Fruit fly (Drosophila melanogaster) whole organism, embryonic: ENCODE data around the gene Cpr67Fb.
A peak's percentile ranks its signal among the peaks of the same experiment; 100 is the strongest.

ENCODE experiments used
- Abd-B ChIP-seq: fragments of 200-800 bp; sonication (Bioruptor generic); optimal IDR thresholded peaks from 2 replicates; lab custom pipeline; 2018; ENCODE audit warnings: missing biosample characterization, mild to moderate bottlenecking, missing genetic modification characterization, moderate library complexity
- Ada2b ChIP-seq: fragments of 200-800 bp; sonication (Bioruptor generic); IDR thresholded peaks from 2 replicates; pipeline ENCODE4 v1.3.6; 2022; ENCODE audit warnings: missing biosample characterization, missing genetic modification characterization
- B-H2 ChIP-seq: fragments of 200-800 bp; sonication (Bioruptor generic); optimal IDR thresholded peaks from 2 replicates; lab custom pipeline; 2018; ENCODE audit warnings: missing biosample characterization, mild to moderate bottlenecking, missing genetic modification characterization
- C15 ChIP-seq: fragments of 200-800 bp; sonication (Bioruptor generic); IDR thresholded peaks from 3 replicates; pipeline ENCODE4 v1.3.6; 2022; ENCODE audit warnings: missing biosample characterization, missing genetic modification characterization
- CG10979 ChIP-seq: fragments of 200-800 bp; sonication (Bioruptor generic); optimal IDR thresholded peaks from 2 replicates; lab custom pipeline; 2018; ENCODE audit warnings: missing biosample characterization, mild to moderate bottlenecking, missing genetic modification characterization, moderate library complexity
- CG12391 ChIP-seq: fragments of 200-800 bp; sonication (Bioruptor generic); optimal IDR thresholded peaks from 3 replicates; lab custom pipeline; 2018; ENCODE audit warnings: missing biosample characterization, mild to moderate bottlenecking, missing genetic modification characterization, moderate library complexity
- CG18262 ChIP-seq: fragments of 200-800 bp; optimal IDR thresholded peaks from 3 replicates; lab custom pipeline; 2019; ENCODE audit warnings: missing biosample characterization, mild to moderate bottlenecking, missing genetic modification characterization, moderate library complexity
- CG2129 ChIP-seq: fragments of 200-800 bp; sonication (Bioruptor generic); IDR thresholded peaks from 2 replicates; pipeline ENCODE4 v1.3.6; 2022; ENCODE audit warnings: missing biosample characterization, missing genetic modification characterization; ENCODE audit not compliant: partially characterized antibody
- CG30403 ChIP-seq: fragments of 200-800 bp; sonication (Bioruptor generic); optimal IDR thresholded peaks from 3 replicates; lab custom pipeline; 2016; ENCODE audit warnings: missing biosample characterization, missing genetic modification characterization
- CG31224 ChIP-seq: fragments of 200-800 bp; sonication (Bioruptor generic); IDR thresholded peaks from 2 replicates; pipeline ENCODE4 v1.3.6; 2022; ENCODE audit warnings: missing biosample characterization, missing genetic modification characterization
- CG33557 ChIP-seq: fragments of 200-800 bp; sonication (Bioruptor generic); optimal IDR thresholded peaks from 2 replicates; lab custom pipeline; 2019; ENCODE audit warnings: missing biosample characterization, mild to moderate bottlenecking, missing genetic modification characterization, moderate library complexity
- CG3726 ChIP-seq: fragments of 200-800 bp; sonication (Bioruptor generic); IDR thresholded peaks from 3 replicates; pipeline ENCODE4, ENCODE4 v1.3.6; 2022; ENCODE audit warnings: missing biosample characterization, missing genetic modification characterization
- CG3995 ChIP-seq: fragments of 200-800 bp; sonication (Bioruptor generic); optimal IDR thresholded peaks from 3 replicates; lab custom pipeline; 2016; ENCODE audit warnings: missing biosample characterization, missing genetic modification characterization
- CG4707 ChIP-seq: fragments of 200-800 bp; sonication (Bioruptor generic); optimal IDR thresholded peaks from 2 replicates; lab custom pipeline; 2018; ENCODE audit warnings: missing biosample characterization, mild to moderate bottlenecking, missing genetic modification characterization, moderate library complexity
- CG6765 ChIP-seq: fragments of 200-800 bp; sonication (Bioruptor generic); optimal IDR thresholded peaks from 3 replicates; lab custom pipeline; 2017; ENCODE audit warnings: missing biosample characterization, mild to moderate bottlenecking, missing genetic modification characterization
- CG7556 ChIP-seq: fragments of 200-800 bp; sonication (Bioruptor generic); optimal IDR thresholded peaks from 2 replicates; lab custom pipeline; 2017; ENCODE audit warnings: missing biosample characterization, mild to moderate bottlenecking, missing genetic modification characterization
- CG8359 ChIP-seq: fragments of 200-800 bp; sonication (Bioruptor generic); optimal IDR thresholded peaks from 2 replicates; lab custom pipeline; 2017; ENCODE audit warnings: missing biosample characterization, mild to moderate bottlenecking, missing genetic modification characterization, borderline replicate concordance
- CTCF ChIP-seq: fragments of 200-800 bp; sonication (Bioruptor generic); optimal IDR thresholded peaks from 2 replicates; lab custom pipeline; 2017; ENCODE audit warnings: missing biosample characterization, mild to moderate bottlenecking, missing genetic modification characterization, moderate library complexity
- Chrac-16 ChIP-seq: fragments of 200-800 bp; sonication (Bioruptor generic); optimal IDR thresholded peaks from 3 replicates; lab custom pipeline; 2016; ENCODE audit warnings: missing biosample characterization, missing genetic modification characterization
- Deaf1 ChIP-seq: fragments of 200-800 bp; optimal IDR thresholded peaks from 3 replicates; lab custom pipeline; 2019; ENCODE audit warnings: missing biosample characterization, mild to moderate bottlenecking, missing genetic modification characterization, moderate library complexity
- Ets65A ChIP-seq: fragments of 200-800 bp; sonication (Bioruptor generic); peaks from one replicate; lab custom pipeline; 2016; ENCODE audit warnings: missing biosample characterization, missing genetic modification characterization
- Gsc ChIP-seq: fragments of 200-800 bp; sonication (Bioruptor generic); IDR thresholded peaks from 2 replicates; pipeline ENCODE4 v1.3.6; 2022; ENCODE audit warnings: missing biosample characterization, missing genetic modification characterization
- HHEX ChIP-seq: fragments of 200-800 bp; sonication (Bioruptor generic); optimal IDR thresholded peaks from 3 replicates; lab custom pipeline; 2017; ENCODE audit warnings: missing biosample characterization, mild to moderate bottlenecking, missing genetic modification characterization, missing genetic modification reagents
- HLH3B ChIP-seq: fragments of 200-800 bp; sonication (Bioruptor generic); IDR thresholded peaks from 2 replicates; pipeline ENCODE4 v1.3.6; 2022; ENCODE audit warnings: missing biosample characterization, missing genetic modification characterization
- HLH54F ChIP-seq: fragments of 200-800 bp; sonication (Bioruptor generic); optimal IDR thresholded peaks from 3 replicates; lab custom pipeline; 2016; ENCODE audit warnings: missing biosample characterization, missing genetic modification characterization
- Hey ChIP-seq: fragments of 200-800 bp; sonication (Bioruptor generic); optimal IDR thresholded peaks from 3 replicates; lab custom pipeline; 2018; ENCODE audit warnings: missing biosample characterization, mild to moderate bottlenecking, missing genetic modification characterization
- Lpt ChIP-seq: fragments of >200 bp; optimal IDR thresholded peaks from 2 replicates; lab custom pipeline; 2018; ENCODE audit warnings: missing biosample characterization, missing genetic modification characterization
- MESR4 ChIP-seq: fragments of 200-800 bp; sonication (Bioruptor generic); optimal IDR thresholded peaks from 2 replicates; lab custom pipeline; 2018; ENCODE audit warnings: missing biosample characterization, mild to moderate bottlenecking, missing genetic modification characterization, moderate library complexity
- Mrtf ChIP-seq: fragments of 200-800 bp; sonication (Bioruptor generic); IDR thresholded peaks from 3 replicates; pipeline ENCODE4 v1.3.6; 2022; ENCODE audit warnings: missing biosample characterization, missing genetic modification characterization
- NfI ChIP-seq: fragments of 200-800 bp; sonication (Bioruptor generic); optimal IDR thresholded peaks from 3 replicates; lab custom pipeline; 2018; ENCODE audit warnings: missing biosample characterization, mild to moderate bottlenecking, missing genetic modification characterization, moderate library complexity
- Side ChIP-seq: fragments of 200-800 bp; sonication (Bioruptor generic); optimal IDR thresholded peaks from 2 replicates; lab custom pipeline; 2016; ENCODE audit warnings: missing biosample characterization, missing genetic modification characterization
- Sox102F ChIP-seq: fragments of 200-800 bp; sonication (Bioruptor generic); optimal IDR thresholded peaks from 2 replicates; lab custom pipeline; 2018; ENCODE audit warnings: missing biosample characterization, mild to moderate bottlenecking, missing genetic modification characterization, moderate library complexity
- ac ChIP-seq: fragments of 200-800 bp; sonication (Bioruptor generic); optimal IDR thresholded peaks from 3 replicates; lab custom pipeline; 2017; ENCODE audit warnings: missing biosample characterization, mild to moderate bottlenecking, missing genetic modification characterization
- ase ChIP-seq: fragments of 200-800 bp; sonication (Bioruptor generic); IDR thresholded peaks from 3 replicates; pipeline ENCODE4 v1.3.6; 2022; ENCODE audit warnings: missing biosample characterization, missing genetic modification characterization
- dmrt99B ChIP-seq: fragments of 200-800 bp; sonication (Bioruptor generic); optimal IDR thresholded peaks from 2 replicates; lab custom pipeline; 2018; ENCODE audit warnings: missing biosample characterization, mild to moderate bottlenecking, missing genetic modification characterization, moderate library complexity
- ftz-f1 ChIP-seq: fragments of 200-800 bp; sonication (Bioruptor generic); optimal IDR thresholded peaks from 2 replicates; lab custom pipeline; 2016; ENCODE audit warnings: missing biosample characterization, missing genetic modification characterization
- h ChIP-seq: fragments of >200 bp; optimal IDR thresholded peaks from 2 replicates; lab custom pipeline; 2017
- hbn ChIP-seq: fragments of 200-800 bp; sonication (Bioruptor generic); IDR thresholded peaks from 2 replicates; pipeline ENCODE4 v1.3.6; 2022; ENCODE audit warnings: missing biosample characterization, missing genetic modification characterization; ENCODE audit not compliant: partially characterized antibody
- jing ChIP-seq: fragments of 200-800 bp; sonication (Bioruptor generic); optimal IDR thresholded peaks from 2 replicates; lab custom pipeline; 2018; ENCODE audit warnings: missing biosample characterization, mild to moderate bottlenecking, missing genetic modification characterization
- nerfin-2 ChIP-seq: fragments of 200-800 bp; sonication (Bioruptor generic); IDR thresholded peaks from 2 replicates; pipeline ENCODE4 v1.3.6; 2022; ENCODE audit warnings: missing biosample characterization, missing genetic modification characterization; ENCODE audit not compliant: partially characterized antibody
- oc ChIP-seq: fragments of 200-800 bp; sonication (Bioruptor generic); optimal IDR thresholded peaks from 2 replicates; lab custom pipeline; 2018; ENCODE audit warnings: missing biosample characterization, mild to moderate bottlenecking, missing genetic modification characterization, moderate library complexity
- otp ChIP-seq: fragments of 200-800 bp; sonication (Bioruptor generic); IDR thresholded peaks from 3 replicates; pipeline ENCODE4, ENCODE4 v1.3.6; 2022; ENCODE audit warnings: missing biosample characterization, missing genetic modification characterization
- rib ChIP-seq: fragments of 200-800 bp; sonication (Bioruptor generic); IDR thresholded peaks from 2 replicates; pipeline ENCODE4 v1.3.6; 2022; ENCODE audit warnings: missing biosample characterization, missing genetic modification characterization
- schlank ChIP-seq: fragments of 200-800 bp; sonication (Bioruptor generic); optimal IDR thresholded peaks from 2 replicates; lab custom pipeline; 2018; ENCODE audit warnings: missing biosample characterization, mild to moderate bottlenecking, missing genetic modification characterization
- seq ChIP-seq: fragments of 200-800 bp; sonication (Bioruptor generic); IDR thresholded peaks from 2 replicates; pipeline ENCODE4 v1.3.6; 2022; ENCODE audit warnings: missing biosample characterization, missing genetic modification characterization
- sob ChIP-seq: fragments of 200-800 bp; sonication (Bioruptor generic); IDR thresholded peaks from 2 replicates; pipeline ENCODE4 v1.3.6; 2022; ENCODE audit warnings: missing biosample characterization, missing genetic modification characterization
- ttk ChIP-seq: fragments of 200-800 bp; sonication (Bioruptor generic); IDR thresholded peaks from 2 replicates; pipeline ENCODE4 v2.1.2; 2022; ENCODE audit warnings: missing biosample characterization, missing genetic modification characterization
- unc-4 ChIP-seq: fragments of 200-800 bp; sonication (Bioruptor generic); IDR thresholded peaks from 2 replicates; pipeline ENCODE4 v1.3.6; 2022; ENCODE audit warnings: missing biosample characterization, missing genetic modification characterization; ENCODE audit not compliant: partially characterized antibody
- wdn ChIP-seq: fragments of 200-800 bp; sonication (Bioruptor generic); IDR thresholded peaks from 2 replicates; pipeline ENCODE4 v1.3.6; 2022; ENCODE audit warnings: missing biosample characterization, missing genetic modification characterization
- zen ChIP-seq: fragments of 200-800 bp; sonication (Bioruptor generic); optimal IDR thresholded peaks from 3 replicates; lab custom pipeline; 2018; ENCODE audit warnings: missing biosample characterization, mild to moderate bottlenecking, missing genetic modification characterization, moderate library complexity
- zen2 ChIP-seq: fragments of 200-800 bp; sonication (Bioruptor generic); IDR thresholded peaks from 3 replicates; pipeline ENCODE4 v1.3.6; 2022; ENCODE audit warnings: missing biosample characterization, missing genetic modification characterization; ENCODE audit not compliant: partially characterized antibody

Cpr67Fb gene

dm6 chr3L:10893156-10893784, 703 bp upstream of the Cpr67Fb start (continued):
- TF ChIP-seq seq, result no peak
- TF ChIP-seq CG31224 (GFP tag; lab: Robert Waterston, UW), result no peak
- TF ChIP-seq schlank (tag; lab: Kevin White, UChicago), result no peak
- TF ChIP-seq hbn, result no peak
- no peak for TF ChIP-seq CG2129
- TF ChIP-seq Gsc, result no peak
- TF ChIP-seq rib (GFP tag; lab: Robert Waterston, UW), result no peak
- TF ChIP-seq h (lab: Kevin White, UChicago), result no peak
- TF ChIP-seq CG33557, result no peak
- TF ChIP-seq dmrt99B (tag; lab: Kevin White, UChicago), result peak; percentile 72
- TF ChIP-seq HHEX, result no peak
- no peak for TF ChIP-seq otp
- no peak for TF ChIP-seq ftz-f1 (GFP tag; lab: Kevin White, UChicago)
- TF ChIP-seq Abd-B (GFP tag; lab: Kevin White, UChicago), result no peak
- no peak for TF ChIP-seq unc-4 (GFP tag; lab: Robert Waterston, UW)
- TF ChIP-seq ase (GFP tag; lab: Robert Waterston, UW), result no peak
- TF ChIP-seq zen (tag; lab: Kevin White, UChicago), result no peak
- TF ChIP-seq zen2, result no peak
- peak; percentile 69 for TF ChIP-seq Sox102F (GFP tag; lab: Kevin White, UChicago)
- TF ChIP-seq C15 (GFP tag; lab: Robert Waterston, UW), result no peak
- TF ChIP-seq B-H2 (GFP tag; lab: Kevin White, UChicago), result peak; percentile 60
- TF ChIP-seq nerfin-2 (GFP tag; lab: Robert Waterston, UW), result no peak
- TF ChIP-seq CG30403 (GFP tag; lab: Kevin White, UChicago), result peak; percentile 22
- no peak for TF ChIP-seq CG3995 (GFP tag; lab: Kevin White, UChicago)
- no peak for TF ChIP-seq NfI (GFP tag; lab: Kevin White, UChicago)
- peak; percentile 23; the same call in 1 of the 2 replicates for TF ChIP-seq HLH3B (GFP tag; lab: Robert Waterston, UW)
- no peak for TF ChIP-seq ac (GFP tag; lab: Kevin White, UChicago)
- no peak for TF ChIP-seq Mrtf
- no peak for TF ChIP-seq CG8359 (GFP tag; lab: Kevin White, UChicago)
- TF ChIP-seq CG12391, result peak; percentile 69
- TF ChIP-seq CTCF (GFP tag; lab: Kevin White, UChicago), result peak; percentile 5
- TF ChIP-seq wdn (GFP tag; lab: Robert Waterston, UW), result no peak
- TF ChIP-seq jing, result no peak
- no peak for TF ChIP-seq HLH54F (GFP tag; lab: Kevin White, UChicago)
- TF ChIP-seq CG6765 (GFP tag; lab: Kevin White, UChicago), result no peak
- no peak for TF ChIP-seq MESR4 (GFP tag; lab: Kevin White, UChicago)
- TF ChIP-seq Ets65A (GFP tag; lab: Kevin White, UChicago), result peak; percentile 34
- TF ChIP-seq ttk, result 0 out of 2 replicates have a peak, but pooled peaks have one; percentile 12
- TF ChIP-seq oc (tag; lab: Kevin White, UChicago), result peak; percentile 59
- TF ChIP-seq sob (GFP tag; lab: Robert Waterston, UW), result no peak
- TF ChIP-seq CG18262, result peak; percentile 68
- peak; percentile 66 for TF ChIP-seq CG7556
- peak; percentile 49 for TF ChIP-seq CG10979 (tag; lab: Kevin White, UChicago)
- no peak for TF ChIP-seq Chrac-16 (GFP tag; lab: Kevin White, UChicago)
- TF ChIP-seq Ada2b (GFP tag; lab: Robert Waterston, UW), result no peak
- no peak for TF ChIP-seq Lpt (GFP tag; lab: Kevin White, UChicago)
- peak; percentile 39 for TF ChIP-seq Deaf1 (tag; lab: Kevin White, UChicago)
- no peak for TF ChIP-seq CG4707 (GFP tag; lab: Kevin White, UChicago)
- TF ChIP-seq CG3726 (GFP tag; lab: Robert Waterston, UW), result no peak
- no peak for TF ChIP-seq Side
- TF ChIP-seq Hey (tag; lab: Kevin White, UChicago), result no peak
